Fruit fly (Drosophila melanogaster): ENCODE measurements around the gene comm2.
A peak's percentile ranks its signal among the peaks of the same experiment; 100 is the strongest.

The comm2 gene

dm6 chr3L:15690711-15691591 is 8.7 kb downstream of the comm2 start (continued):
- TF ChIP-seq CG18619 (GFP tag; optimal IDR thresholded peaks at IDR 0.05) (no peak), CG2116 (GFP tag; optimal IDR thresholded peaks at IDR 0.05) (no peak), dpn (GFP tag; optimal IDR thresholded peaks at IDR 0.05) (no peak), bigmax (GFP tag; optimal IDR thresholded peaks at IDR 0.05) (no peak), hb (GFP tag; IDR thresholded peaks at IDR 0.05; ENCODE audit: partially characterized antibody) (no peak), CG12659 (GFP tag; optimal IDR thresholded peaks at IDR 0.05) (peak; percentile 4), CG30431 (GFP tag; optimal IDR thresholded peaks at IDR 0.05) (no peak), aop (GFP tag; IDR thresholded peaks at IDR 0.05) (no peak), CG12391 (tag; optimal IDR thresholded peaks at IDR 0.05) (peak; percentile 59), CG10543 (GFP tag; optimal IDR thresholded peaks at IDR 0.05) (peak; percentile 28), row (GFP tag; IDR thresholded peaks at IDR 0.05) (peak; percentile 55), E2f1 (GFP tag; IDR thresholded peaks at IDR 0.05) (no peak), CG6854 (GFP tag; optimal IDR thresholded peaks at IDR 0.05) (no peak), CG12299 (tag; optimal IDR thresholded peaks at IDR 0.05) (peak; percentile 3), HLH54F (GFP tag; optimal IDR thresholded peaks at IDR 0.05) (no peak), Neu2 (GFP tag; optimal IDR thresholded peaks at IDR 0.05; ENCODE audit: borderline replicate concordance) (no peak), CG18764 (GFP tag; optimal IDR thresholded peaks at IDR 0.05) (peak; percentile 37), Mrtf (GFP tag; IDR thresholded peaks at IDR 0.05) (peak; percentile 45; the same call in 1 of the 3 replicates), CG2202 (tag; optimal IDR thresholded peaks at IDR 0.05) (no peak), ATbp (GFP tag; optimal IDR thresholded peaks at IDR 0.05) (peak; percentile 56), CG17359 (tag; optimal IDR thresholded peaks at IDR 0.05) (peak; percentile 35), Gsc (GFP tag; IDR thresholded peaks at IDR 0.05) (no peak), wek (GFP tag; optimal IDR thresholded peaks at IDR 0.05) (no peak), CG1647 (GFP tag; optimal IDR thresholded peaks at IDR 0.05) (no peak), trem (tag; optimal IDR thresholded peaks at IDR 0.05) (peak; percentile 65), CG2875 (GFP tag; optimal IDR thresholded peaks at IDR 0.05) (peak; percentile 32), HHEX (GFP tag; optimal IDR thresholded peaks at IDR 0.05) (no peak), Atf6 (GFP tag; IDR thresholded peaks at IDR 0.05) (no peak), slou (GFP tag; optimal IDR thresholded peaks at IDR 0.05) (no peak), CG11695 (GFP tag; IDR thresholded peaks at IDR 0.05) (no peak), zf30C (GFP tag; optimal IDR thresholded peaks at IDR 0.05) (peak; percentile 53), CG9817 (tag; optimal IDR thresholded peaks at IDR 0.05) (no peak), pfk (GFP tag; optimal IDR thresholded peaks at IDR 0.05) (no peak), CG33213 (GFP tag; optimal IDR thresholded peaks at IDR 0.05) (no peak), Fer1 (GFP tag; optimal IDR thresholded peaks at IDR 0.05) (peak; percentile 37), CG10209 (GFP tag; optimal IDR thresholded peaks at IDR 0.05) (no peak), sens (GFP tag) (peak; percentile 88), CG11696 (GFP tag; IDR thresholded peaks at IDR 0.05) (no peak), CG12942 (GFP tag; optimal IDR thresholded peaks at IDR 0.05) (no peak), CG6175 (GFP tag; IDR thresholded peaks at IDR 0.05) (no peak), CG34422 (GFP tag; IDR thresholded peaks at IDR 0.05) (no peak), C15 (GFP tag; IDR thresholded peaks at IDR 0.05) (no peak), tgo (GFP tag; IDR thresholded peaks at IDR 0.05) (no peak), CG14441 (GFP tag; IDR thresholded peaks at IDR 0.05) (0 out of 2 replicates have a peak, but pooled peaks have one; percentile 19), ewg (GFP tag; optimal IDR thresholded peaks at IDR 0.05) (no peak), Bdp1 (GFP tag; optimal IDR thresholded peaks at IDR 0.05) (no peak), CG8281 (tag; optimal IDR thresholded peaks at IDR 0.05) (no peak), Hand (GFP tag; optimal IDR thresholded peaks at IDR 0.05) (no peak), ap (GFP tag; IDR thresholded peaks at IDR 0.05) (no peak)
